Worm (Caenorhabditis elegans): ENCODE data around the gene K02E2.1.

DNA sequence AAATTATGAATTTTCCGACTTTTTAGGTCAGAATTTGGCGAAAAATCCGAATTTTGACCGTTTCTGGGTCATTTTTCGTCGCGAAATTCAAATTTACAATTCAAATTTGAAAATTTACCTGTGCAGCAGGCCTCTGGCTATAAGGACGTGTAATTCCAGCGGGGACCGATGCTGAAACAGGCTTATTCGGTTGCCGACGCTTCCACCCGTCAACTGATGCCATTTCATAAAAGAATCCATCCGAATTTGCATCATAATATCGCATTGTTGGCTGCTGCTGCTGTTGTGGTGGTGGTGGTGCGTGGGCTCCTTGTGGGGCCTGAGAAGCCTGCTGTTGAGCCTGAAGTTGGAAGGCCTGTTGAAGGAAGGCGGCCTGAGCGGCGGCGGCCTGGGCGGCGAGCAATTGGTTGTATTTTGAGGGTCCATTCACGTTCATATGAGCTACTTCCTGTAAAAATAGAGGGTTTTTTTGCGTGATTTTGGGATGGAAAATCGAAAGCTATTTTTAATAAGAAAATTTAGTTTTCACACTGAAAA lies 48.3 kb downstream of the K02E2.1 start:
- TF ChIP-seq ztf-11 (tag; optimal IDR thresholded peaks at IDR 0.05): no peak
- TF ChIP-seq ama-1 (optimal IDR thresholded peaks at IDR 0.05): no peak
- TF ChIP-seq mes-2 (tag; optimal IDR thresholded peaks at IDR 0.05; ENCODE audit: poor library complexity, severe bottlenecking): no peak
- no peak for TF ChIP-seq mdl-1 (tag; optimal IDR thresholded peaks at IDR 0.05)
- no peak for TF ChIP-seq nhr-77 (tag; optimal IDR thresholded peaks at IDR 0.05)
- TF ChIP-seq ceh-82 (tag; optimal IDR thresholded peaks at IDR 0.05): no peak
- no peak for TF ChIP-seq zag-1 (tag; optimal IDR thresholded peaks at IDR 0.05)
- no peak for TF ChIP-seq zfp-2 (tag; optimal IDR thresholded peaks at IDR 0.05)
- TF ChIP-seq ZK337.2 (GFP tag; IDR thresholded peaks at IDR 0.05): no peak
- TF ChIP-seq egl-43 (GFP tag; IDR thresholded peaks at IDR 0.05): 0 out of 2 replicates have a peak, but pooled peaks have one; percentile 9
- no peak for TF ChIP-seq jun-1 (tag; optimal IDR thresholded peaks at IDR 0.05)
- no peak for TF ChIP-seq zfp-3 (GFP tag; conservative IDR thresholded peaks at IDR 0.05)
- no peak for TF ChIP-seq nhr-25 (tag; optimal IDR thresholded peaks at IDR 0.05; ENCODE audit: borderline replicate concordance, insufficient read depth)
